Worm (Caenorhabditis elegans): ENCODE measurements around the gene mec-10.

mec-10 gene

ce11 chrX:8477048-8477806 lies 7.1 kb upstream of the mec-10 start (continued):
- TF ChIP-seq snu-23 (GFP tag; optimal IDR thresholded peaks at IDR 0.05), result peak; percentile 91
- TF ChIP-seq alr-1 (tag; optimal IDR thresholded peaks at IDR 0.05; ENCODE audit: borderline replicate concordance), result no peak
- TF ChIP-seq ztf-11 (tag; optimal IDR thresholded peaks at IDR 0.05), result no peak
- no peak for TF ChIP-seq aha-1 (tag; optimal IDR thresholded peaks at IDR 0.05)
- TF ChIP-seq sup-37 (GFP tag; optimal IDR thresholded peaks at IDR 0.05), result no peak
- TF ChIP-seq snpc-4 (tag; optimal IDR thresholded peaks at IDR 0.05), result peak; percentile 43
- peak; percentile 98 for TF ChIP-seq grh-1 (GFP tag; IDR thresholded peaks at IDR 0.05)
- TF ChIP-seq nhr-19 (GFP tag; conservative IDR thresholded peaks at IDR 0.05), result peak; percentile 81
- no peak for TF ChIP-seq vab-15 (tag; optimal IDR thresholded peaks at IDR 0.05)
- TF ChIP-seq nhr-77 (tag; optimal IDR thresholded peaks at IDR 0.05), result peak; percentile 50
- TF ChIP-seq unc-62 (GFP tag; optimal IDR thresholded peaks at IDR 0.05), result no peak
- no peak for TF ChIP-seq ets-5 (GFP tag; IDR thresholded peaks at IDR 0.05)
- no peak for TF ChIP-seq Y116A8C.19 (tag; optimal IDR thresholded peaks at IDR 0.05; ENCODE audit: borderline replicate concordance)
- TF ChIP-seq mef-2 (tag; optimal IDR thresholded peaks at IDR 0.05), result no peak
- TF ChIP-seq sox-4 (tag; optimal IDR thresholded peaks at IDR 0.05), result no peak
- no peak for TF ChIP-seq unc-86 (tag; optimal IDR thresholded peaks at IDR 0.05)
- peak in 2 of 3 experiments; percentile 53 to 67 for TF ChIP-seq ceh-82 (tag; optimal IDR thresholded peaks at IDR 0.05)
- no peak for TF ChIP-seq ama-1 (optimal IDR thresholded peaks at IDR 0.05)
- peak; percentile 33 to 41 for TF ChIP-seq efl-1 (optimal IDR thresholded peaks at IDR 0.05)
- TF ChIP-seq efl-1 (GFP tag; optimal IDR thresholded peaks at IDR 0.05 in 1 of 2), result peak in 1 of 2 experiments; percentile 58
- TF ChIP-seq lin-13 (GFP tag; optimal IDR thresholded peaks at IDR 0.05), result peak; percentile 58
- TF ChIP-seq fkh-10 (GFP tag; optimal IDR thresholded peaks at IDR 0.05), result no peak
- peak; percentile 49 for TF ChIP-seq C16A3.4 (tag; optimal IDR thresholded peaks at IDR 0.05)
- peak; percentile 87 for TF ChIP-seq nhr-90 (tag; optimal IDR thresholded peaks at IDR 0.05; ENCODE audit: poor library complexity)
- TF ChIP-seq mep-1 (tag; optimal IDR thresholded peaks at IDR 0.05), result peak; percentile 59
- no peak for TF ChIP-seq rnt-1 (tag; optimal IDR thresholded peaks at IDR 0.05)
- no peak for TF ChIP-seq pag-3 (tag; optimal IDR thresholded peaks at IDR 0.05; ENCODE audit: borderline replicate concordance, insufficient read depth)
- no peak for TF ChIP-seq unc-98 (GFP tag; IDR thresholded peaks at IDR 0.05)
- no peak for TF ChIP-seq ceh-63 (GFP tag; optimal IDR thresholded peaks at IDR 0.05)
- TF ChIP-seq unc-130 (tag; optimal IDR thresholded peaks at IDR 0.05), result peak; percentile 49
- no peak for TF ChIP-seq egl-13 (tag; optimal IDR thresholded peaks at IDR 0.05)
- TF ChIP-seq isw-1 (GFP tag; IDR thresholded peaks at IDR 0.05), result no peak
- TF ChIP-seq lir-3 (tag; optimal IDR thresholded peaks at IDR 0.05; ENCODE audit: poor library complexity), result peak; percentile 46
- TF ChIP-seq dsc-1 (tag; optimal IDR thresholded peaks at IDR 0.05), result no peak
- TF ChIP-seq skn-1 (tag; optimal IDR thresholded peaks at IDR 0.05), result peak; percentile 20
- no peak for TF ChIP-seq nhr-28 (tag; optimal IDR thresholded peaks at IDR 0.05)
- peak; percentile 76 to 77 for TF ChIP-seq egl-27 (tag; optimal IDR thresholded peaks at IDR 0.05)
- no peak for TF ChIP-seq lin-39 (tag; optimal IDR thresholded peaks at IDR 0.05)
- TF ChIP-seq elt-2 (tag; optimal IDR thresholded peaks at IDR 0.05), result peak; percentile 26
- TF ChIP-seq ztf-4 (tag; optimal IDR thresholded peaks at IDR 0.05), result peak; percentile 78
- TF ChIP-seq lin-15B (tag; optimal IDR thresholded peaks at IDR 0.05), result no peak
- no peak for TF ChIP-seq tlp-1 (tag; optimal IDR thresholded peaks at IDR 0.05)
- TF ChIP-seq C04F5.9 (tag; optimal IDR thresholded peaks at IDR 0.05), result peak; percentile 22
- no peak for TF ChIP-seq ceh-90 (tag; optimal IDR thresholded peaks at IDR 0.05)
